Worm (Caenorhabditis elegans) whole organism, late embryonic: ENCODE measurements around the gene T08G3.11.

Experiments
- C08G9.2 ChIP-seq: sonication (generic microtip); optimal IDR thresholded peaks from 2 replicates; lab custom pipeline; 2016; ENCODE audit warnings: mild to moderate bottlenecking, missing genetic modification characterization, moderate library complexity, missing compliant biosample characterization
- F13H6.1 ChIP-seq: sonication (generic microtip); optimal IDR thresholded peaks from 2 replicates; lab custom pipeline; 2016; ENCODE audit warnings: missing genetic modification characterization, missing compliant biosample characterization
- K09A11.1 ChIP-seq: sonication (generic microtip); optimal IDR thresholded peaks from 2 replicates; lab custom pipeline; 2017; ENCODE audit warnings: antibody characterized with exemption, mild to moderate bottlenecking, missing genetic modification characterization, missing compliant biosample characterization; ENCODE audit not compliant: insufficient read depth
- ceh-14 ChIP-seq: sonication (generic microtip); optimal IDR thresholded peaks from 2 replicates; lab custom pipeline; 2016; ENCODE audit warnings: missing genotype, missing genetic modification characterization, missing compliant biosample characterization
- ceh-24 ChIP-seq: sonication (generic microtip); optimal IDR thresholded peaks from 2 replicates; lab custom pipeline; 2016; ENCODE audit warnings: mild to moderate bottlenecking, missing genetic modification characterization, missing compliant biosample characterization
- ceh-31 ChIP-seq: sonication (generic microtip); optimal IDR thresholded peaks from 2 replicates; lab custom pipeline; 2016; ENCODE audit warnings: missing genetic modification characterization, missing compliant biosample characterization
- ceh-34 ChIP-seq: sonication (generic microtip); optimal IDR thresholded peaks from 2 replicates; lab custom pipeline; 2016; ENCODE audit warnings: mild to moderate bottlenecking, missing genetic modification characterization, missing compliant biosample characterization
- ceh-45 ChIP-seq: fragments of 200-800 bp; sonication (Bioruptor generic); IDR thresholded peaks from 2 replicates; pipeline ENCODE4 v1.3.6; 2022; ENCODE audit warnings: missing genetic modification reagents, missing genetic modification characterization, missing compliant biosample characterization
- ceh-9 ChIP-seq: sonication (generic microtip); optimal IDR thresholded peaks from 2 replicates; lab custom pipeline; 2016; ENCODE audit warnings: mild to moderate bottlenecking, missing genetic modification characterization, inconsistent platforms, missing compliant biosample characterization
- che-1 ChIP-seq: sonication (generic microtip); optimal IDR thresholded peaks from 2 replicates; lab custom pipeline; 2016; ENCODE audit warnings: mild to moderate bottlenecking, missing genetic modification characterization, missing compliant biosample characterization
- dve-1 ChIP-seq: sonication (generic microtip); optimal IDR thresholded peaks from 2 replicates; lab custom pipeline; 2017; ENCODE audit warnings: antibody characterized with exemption, mild to moderate bottlenecking, missing genetic modification characterization, missing compliant biosample characterization
- elt-2 ChIP-seq: sonication (generic microtip); optimal IDR thresholded peaks from 2 replicates; lab custom pipeline; 2016; ENCODE audit warnings: missing genetic modification reagents, missing genetic modification characterization, missing compliant biosample characterization
- elt-4 ChIP-seq: sonication (generic microtip); optimal IDR thresholded peaks from 2 replicates; lab custom pipeline; 2016; ENCODE audit warnings: missing genetic modification characterization, missing compliant biosample characterization
- ets-4 ChIP-seq: sonication (generic microtip); optimal IDR thresholded peaks from 2 replicates; lab custom pipeline; 2016; ENCODE audit warnings: missing genetic modification characterization, missing compliant biosample characterization
- gmeb-2 ChIP-seq: sonication (generic microtip); optimal IDR thresholded peaks from 2 replicates; lab custom pipeline; 2016; ENCODE audit warnings: missing genetic modification characterization, inconsistent platforms, missing compliant biosample characterization
- hlh-15 ChIP-seq: sonication (generic microtip); optimal IDR thresholded peaks from 2 replicates; lab custom pipeline; 2016; ENCODE audit warnings: missing genetic modification characterization, missing compliant biosample characterization
- hlh-8 ChIP-seq: sonication (generic microtip); optimal IDR thresholded peaks from 2 replicates; lab custom pipeline; 2016; ENCODE audit warnings: missing genotype, missing genetic modification characterization, missing compliant biosample characterization
- lim-6 ChIP-seq: sonication (generic microtip); optimal IDR thresholded peaks from 2 replicates; lab custom pipeline; 2016; ENCODE audit warnings: missing genetic modification characterization, missing compliant biosample characterization
- lin-11 ChIP-seq: fragments of 200-800 bp; sonication (Bioruptor generic); optimal IDR thresholded peaks from 2 replicates; lab custom pipeline; 2018; ENCODE audit warnings: mild to moderate bottlenecking, missing genetic modification characterization, missing compliant biosample characterization
- nhr-11 ChIP-seq: fragments of 150-350 bp; optimal IDR thresholded peaks from 2 replicates; lab custom pipeline; 2014; ENCODE audit warnings: missing biosample characterization, missing genetic modification characterization
- pha-4 ChIP-seq: fragments of 150-350 bp; optimal IDR thresholded peaks from 2 replicates; lab custom pipeline; 2018; ENCODE audit warnings: missing biosample characterization, missing genetic modification reagents, missing genetic modification characterization
- pqm-1 ChIP-seq: sonication (generic microtip); optimal IDR thresholded peaks from 2 replicates; lab custom pipeline; 2016; ENCODE audit warnings: missing genetic modification characterization, missing compliant biosample characterization
- ref-2 ChIP-seq: sonication (generic microtip); optimal IDR thresholded peaks from 2 replicates; lab custom pipeline; 2016; ENCODE audit warnings: missing genetic modification characterization, missing compliant biosample characterization
- sox-2 ChIP-seq: fragments of 200-800 bp; sonication (Bioruptor generic); IDR thresholded peaks from 2 replicates; pipeline ENCODE4 v1.3.6; 2022; ENCODE audit warnings: missing genetic modification reagents, missing genetic modification characterization, missing compliant biosample characterization
- sox-4 ChIP-seq: sonication (generic microtip); optimal IDR thresholded peaks from 2 replicates; lab custom pipeline; 2017; ENCODE audit warnings: mild to moderate bottlenecking, missing genetic modification characterization, inconsistent platforms, missing compliant biosample characterization
- syd-9 ChIP-seq: sonication (generic microtip); optimal IDR thresholded peaks from 2 replicates; lab custom pipeline; 2016; ENCODE audit warnings: mild to moderate bottlenecking, missing genetic modification characterization, moderate library complexity, missing compliant biosample characterization
- tbx-2 ChIP-seq: sonication (generic microtip); optimal IDR thresholded peaks from 2 replicates; lab custom pipeline; 2016; ENCODE audit warnings: missing genetic modification characterization, missing compliant biosample characterization
- unc-3 ChIP-seq, 2 experiments: fragments of 200-800 bp in 1 of 2; sonication (Bioruptor generic) in 1 of 2; sonication (generic microtip) in 1 of 2; conservative IDR thresholded peaks in 1 of 2; optimal IDR thresholded peaks in 1 of 2; 2 replicates each; pipeline versions ENCODE4 v1.3.6 to Lab custom; 2016 to 2022; ENCODE audit warnings: missing compliant biosample characterization in 2 of 2, missing genetic modification characterization in 2 of 2, missing genetic modification reagents in 1 of 2
- unc-42 ChIP-seq: sonication (generic microtip); optimal IDR thresholded peaks from 2 replicates; lab custom pipeline; 2016; ENCODE audit warnings: missing genotype, missing genetic modification characterization, missing compliant biosample characterization
- zip-5 ChIP-seq: sonication (generic microtip); optimal IDR thresholded peaks from 2 replicates; lab custom pipeline; 2016; ENCODE audit warnings: missing genetic modification characterization, missing compliant biosample characterization
- ztf-16 ChIP-seq: sonication (generic microtip); optimal IDR thresholded peaks from 2 replicates; lab custom pipeline; 2017; ENCODE audit warnings: missing genetic modification characterization, missing compliant biosample characterization

T08G3.11 gene

ce11 chrV:16467840-16468239, 11.3 kb downstream of the T08G3.11 start, which contains the start of gene sru-44:
Gene sru-44 (minus strand): TSS chrV:16467940.
- no peak for TF ChIP-seq ceh-9 (tag; lab: Kevin White, UChicago)
- no peak for TF ChIP-seq zip-5 (tag; lab: Kevin White, UChicago)
- no peak for TF ChIP-seq hlh-8 (tag; lab: Kevin White, UChicago)
- TF ChIP-seq ref-2 (tag; lab: Kevin White, UChicago): no peak
- TF ChIP-seq K09A11.1: no peak
- TF ChIP-seq, all 69 proteins: peak for 0

ce11 chrV:16460866-16461265, 18.3 kb downstream of the T08G3.11 start, which contains the start of gene srh-142:
Gene srh-142 (minus strand): TSS chrV:16460966.
- no peak for TF ChIP-seq lin-11 (tag; lab: Kevin White, UChicago)
- TF ChIP-seq ztf-16 (tag; lab: Kevin White, UChicago): no peak
- no peak for TF ChIP-seq elt-4 (tag; lab: Kevin White, UChicago)
- TF ChIP-seq sox-2 (GFP tag; lab: Robert Waterston, UW): no peak
- no peak for TF ChIP-seq pqm-1 (tag; lab: Kevin White, UChicago)
- TF ChIP-seq elt-2: no peak

- TF ChIP-seq gmeb-2 (tag; lab: Kevin White, UChicago) (no peak), zip-5 (tag; lab: Kevin White, UChicago) (no peak), tbx-2 (tag; lab: Kevin White, UChicago) (no peak), syd-9 (no peak), ceh-45 (no peak), unc-42 (tag; lab: Kevin White, UChicago) (no peak), ceh-34 (tag; lab: Kevin White, UChicago) (no peak), F13H6.1 (tag; lab: Kevin White, UChicago) (no peak)
Measured at ce11 chrV:16459377-16459776, 19.8 kb downstream of the T08G3.11 start.

- TF ChIP-seq lin-11 (tag; lab: Kevin White, UChicago) (no peak), ref-2 (tag; lab: Kevin White, UChicago) (no peak), ets-4 (tag; lab: Kevin White, UChicago) (no peak), hlh-15 (tag; lab: Kevin White, UChicago) (no peak)
Measured at ce11 chrV:16458714-16459113, 20.5 kb downstream of the T08G3.11 start, which contains the start of gene str-15. Gene str-15 (minus strand): TSS chrV:16458814.

ce11 chrV:16455065-16455464, 24.1 kb downstream of the T08G3.11 start, which contains the start of gene str-14:
Gene str-14 (minus strand): TSS chrV:16455165.
- TF ChIP-seq ceh-24 (tag; lab: Kevin White, UChicago): no peak
- no peak for TF ChIP-seq nhr-11 (tag; lab: Kevin White, UChicago)
- no peak for TF ChIP-seq unc-42 (tag; lab: Kevin White, UChicago)
- no peak for TF ChIP-seq lim-6 (tag; lab: Kevin White, UChicago)
- TF ChIP-seq tbx-2 (tag; lab: Kevin White, UChicago): no peak
- TF ChIP-seq C08G9.2 (tag; lab: Kevin White, UChicago): no peak
- TF ChIP-seq syd-9: no peak
- TF ChIP-seq ceh-31 (tag; lab: Kevin White, UChicago): no peak
- TF ChIP-seq sox-4 (tag; lab: Kevin White, UChicago): no peak

ce11 chrV:16447735-16448134, 31.4 kb downstream of the T08G3.11 start, which contains the start of gene T08G3.13:
Gene T08G3.13 (plus strand): TSS chrV:16448035.
- TF ChIP-seq elt-4 (tag; lab: Kevin White, UChicago) (no peak), F13H6.1 (tag; lab: Kevin White, UChicago) (no peak), pha-4 (tag; lab: Kevin White, UChicago) (no peak)

- TF ChIP-seq elt-2: no peak
- no peak for TF ChIP-seq che-1 (tag; lab: Kevin White, UChicago)
- no peak for TF ChIP-seq ceh-14 (tag; lab: Kevin White, UChicago)
- TF ChIP-seq unc-3 (GFP tag; conservative IDR thresholded peaks at IDR 0.05; lab: Robert Waterston, UW): no peak
- no peak for TF ChIP-seq unc-3 (tag; optimal IDR thresholded peaks at IDR 0.05; lab: Kevin White, UChicago)
- no peak for TF ChIP-seq ceh-31 (tag; lab: Kevin White, UChicago)
- peak; percentile 70 for TF ChIP-seq dve-1 (tag; lab: Kevin White, UChicago)
Measured at ce11 chrV:16446191-16446590, 33.0 kb downstream of the T08G3.11 start.
